Fruit fly (Drosophila melanogaster): ENCODE data around the gene Pgk.
A peak's percentile ranks its signal among the peaks of the same experiment; 100 is the strongest.

Pgk gene

dm6 chr2L:2751904-2752459, 886 bp downstream of the Pgk start, which contains the start of gene Bacc (continued):
- TF ChIP-seq CG8089 (GFP tag; optimal IDR thresholded peaks at IDR 0.05) (peak; percentile 89), CG11093 (GFP tag; IDR thresholded peaks at IDR 0.05) (peak; percentile 75), so (GFP tag; IDR thresholded peaks at IDR 0.05) (no peak), CG3995 (GFP tag; optimal IDR thresholded peaks at IDR 0.05) (peak; percentile 73), hb (GFP tag; IDR thresholded peaks at IDR 0.05; ENCODE audit: partially characterized antibody) (no peak), Trl (optimal IDR thresholded peaks at IDR 0.05) (no peak), Trl (GFP tag; optimal IDR thresholded peaks at IDR 0.05) (peak; percentile 86), Bdp1 (GFP tag; optimal IDR thresholded peaks at IDR 0.05) (peak; percentile 69), gce (GFP tag; IDR thresholded peaks at IDR 0.05) (no peak), gem (tag; optimal IDR thresholded peaks at IDR 0.05) (peak; percentile 91), ind (GFP tag; optimal IDR thresholded peaks at IDR 0.05) (peak; percentile 89), trem (tag; optimal IDR thresholded peaks at IDR 0.05) (peak; percentile 16), dan (GFP tag; IDR thresholded peaks at IDR 0.05) (no peak), CG11696 (GFP tag; IDR thresholded peaks at IDR 0.05) (no peak), fd96Cb (tag; optimal IDR thresholded peaks at IDR 0.05) (peak; percentile 81), NFAT (GFP tag; IDR thresholded peaks at IDR 0.05) (no peak), p53 (GFP tag; optimal IDR thresholded peaks at IDR 0.05) (peak; percentile 34), ranshi (GFP tag; IDR thresholded peaks at IDR 0.05) (no peak), CG10274 (GFP tag; optimal IDR thresholded peaks at IDR 0.05) (peak; percentile 86), tgo (GFP tag; IDR thresholded peaks at IDR 0.05) (no peak), Neu2 (GFP tag; optimal IDR thresholded peaks at IDR 0.05; ENCODE audit: borderline replicate concordance) (no peak), Mad (GFP tag; optimal IDR thresholded peaks at IDR 0.05) (peak; percentile 59), CG9609 (GFP tag; optimal IDR thresholded peaks at IDR 0.05) (peak; percentile 93), CG1233 (GFP tag; optimal IDR thresholded peaks at IDR 0.05) (peak; percentile 84), Ets65A (GFP tag) (peak; percentile 96), CG13894 (tag; optimal IDR thresholded peaks at IDR 0.05) (no peak), CG4404 (GFP tag; IDR thresholded peaks at IDR 0.05) (no peak), CG10321 (GFP tag; IDR thresholded peaks at IDR 0.05) (no peak), Atf3 (GFP tag; optimal IDR thresholded peaks at IDR 0.05) (peak; percentile 46), maf-S (GFP tag; optimal IDR thresholded peaks at IDR 0.05) (peak; percentile 83), fu2 (GFP tag; optimal IDR thresholded peaks at IDR 0.05) (peak; percentile 87), gsb (GFP tag; IDR thresholded peaks at IDR 0.05) (no peak), Rx (GFP tag; IDR thresholded peaks at IDR 0.05) (no peak), Camta (GFP tag; optimal IDR thresholded peaks at IDR 0.05) (peak; percentile 86), NC2α (GFP tag; optimal IDR thresholded peaks at IDR 0.05) (peak; percentile 73), abd-A (tag; optimal IDR thresholded peaks at IDR 0.05) (no peak), Antp (GFP tag; optimal IDR thresholded peaks at IDR 0.05) (peak; percentile 86), h (optimal IDR thresholded peaks at IDR 0.05) (no peak), H15 (GFP tag; IDR thresholded peaks at IDR 0.05) (no peak), nerfin-1 (tag; optimal IDR thresholded peaks at IDR 0.05) (peak; percentile 67), CG31224 (GFP tag; IDR thresholded peaks at IDR 0.05) (no peak), Six4 (GFP tag; optimal IDR thresholded peaks at IDR 0.05) (peak; percentile 73), insv (GFP tag; optimal IDR thresholded peaks at IDR 0.05) (peak in 1 of 2 experiments; percentile 7), ab (GFP tag; optimal IDR thresholded peaks at IDR 0.05) (peak; percentile 71), unpg (GFP tag; optimal IDR thresholded peaks at IDR 0.05) (peak; percentile 76), org-1 (GFP tag; optimal IDR thresholded peaks at IDR 0.05) (peak; percentile 92), CG1647 (GFP tag; optimal IDR thresholded peaks at IDR 0.05) (peak; percentile 72), klu (GFP tag; IDR thresholded peaks at IDR 0.05) (no peak), CG3847 (GFP tag; IDR thresholded peaks at IDR 0.05) (no peak), nmo (GFP tag; optimal IDR thresholded peaks at IDR 0.05) (peak; percentile 85), Taf1 (GFP tag; IDR thresholded peaks at IDR 0.05) (no peak), ttk (GFP tag; IDR thresholded peaks at IDR 0.05) (no peak), CG4820 (GFP tag; optimal IDR thresholded peaks at IDR 0.05) (peak; percentile 80), CG12299 (tag; optimal IDR thresholded peaks at IDR 0.05) (peak; percentile 86)
